Fruit fly (Drosophila melanogaster) whole organism, pupa: ENCODE results near the gene STUB1.

Source experiments
- CG32121 ChIP-seq: fragments of 200-800 bp; sonication (Bioruptor generic); IDR thresholded peaks from 2 replicates; pipeline ENCODE4 v1.3.6; 2022; ENCODE audit warnings: missing biosample characterization, missing genetic modification characterization
- CG8301 ChIP-seq: fragments of 200-800 bp; sonication (Bioruptor generic); optimal IDR thresholded peaks from 2 replicates; lab custom pipeline; 2018; ENCODE audit warnings: missing biosample characterization, mild to moderate bottlenecking, missing genetic modification characterization
- fd96Ca ChIP-seq: fragments of 200-800 bp; sonication (Bioruptor generic); IDR thresholded peaks from 3 replicates; pipeline ENCODE4 v1.3.6; 2022; ENCODE audit warnings: missing biosample characterization, missing genetic modification characterization

dm6 chr2L:10488484-10489223 is 51.3 kb downstream of the STUB1 start, which contains the start of the genes Cog4 and CG6144:
- TF ChIP-seq CG32121 (GFP tag; lab: Robert Waterston, UW): no peak
- no peak for TF ChIP-seq fd96Ca (GFP tag; lab: Robert Waterston, UW)
- TF ChIP-seq CG8301: no peak
